Worm (Caenorhabditis elegans) whole organism, mixed stage, embryonic: ENCODE data around the gene F09B9.5.

Experiments used
- ceh-43 ChIP-seq: fragments of 200-800 bp; sonication (Bioruptor generic); optimal IDR thresholded peaks from 2 replicates; lab custom pipeline; 2018; ENCODE audit warnings: mild to moderate bottlenecking, missing genetic modification characterization, moderate library complexity, missing compliant biosample characterization
- unc-39 ChIP-seq: fragments of 150-350 bp; optimal IDR thresholded peaks from 2 replicates; lab custom pipeline; 2014; ENCODE audit warnings: missing biosample characterization, missing genetic modification characterization

ce11 chrX:10162476-10162875, 7.9 kb downstream of the F09B9.5 start:
- TF ChIP-seq ceh-43 (GFP tag; lab: Kevin White, UChicago): no peak
- TF ChIP-seq unc-39 (tag; lab: Kevin White, UChicago): no peak
